Fruit fly (Drosophila melanogaster) whole organism, prepupa: ENCODE results near the gene CG42495.

Experiments used
- Blimp-1 ChIP-seq: fragments of 200-800 bp; sonication (Bioruptor generic); optimal IDR thresholded peaks from 3 replicates; lab custom pipeline; 2017; ENCODE audit warnings: missing biosample characterization, missing genetic modification characterization, mild to moderate bottlenecking, moderate library complexity, missing genetic modification reagents
- CG11762 ChIP-seq: fragments of 200-800 bp; sonication (Bioruptor generic); optimal IDR thresholded peaks from 3 replicates; lab custom pipeline; 2016; ENCODE audit warnings: missing biosample characterization, missing genetic modification characterization; ENCODE audit not compliant: insufficient read depth
- CG34406 ChIP-seq: fragments of 200-800 bp; sonication (Bioruptor generic); optimal IDR thresholded peaks from 3 replicates; lab custom pipeline; 2016; ENCODE audit warnings: missing biosample characterization, missing genetic modification characterization
- CG3919 ChIP-seq: fragments of 200-800 bp; sonication (Bioruptor generic); optimal IDR thresholded peaks from 3 replicates; lab custom pipeline; 2016; ENCODE audit warnings: missing biosample characterization, missing genetic modification characterization
- Eip75B ChIP-seq: fragments of 200-800 bp; sonication (Bioruptor generic); optimal IDR thresholded peaks from 3 replicates; lab custom pipeline; 2016; ENCODE audit warnings: missing biosample characterization, missing genetic modification characterization
- Eip93F ChIP-seq: fragments of 200-800 bp; sonication (Bioruptor generic); optimal IDR thresholded peaks from 2 replicates; lab custom pipeline; 2016; ENCODE audit warnings: missing biosample characterization, mild to moderate bottlenecking, missing genetic modification characterization
- Ets21C ChIP-seq: fragments of 200-800 bp; sonication (Bioruptor generic); optimal IDR thresholded peaks from 3 replicates; lab custom pipeline; 2016; ENCODE audit warnings: missing biosample characterization, missing genetic modification characterization
- Hr39 ChIP-seq: fragments of 200-800 bp; sonication (Bioruptor generic); optimal IDR thresholded peaks from 2 replicates; lab custom pipeline; 2016; ENCODE audit warnings: missing biosample characterization, missing genetic modification characterization
- Lpt ChIP-seq: fragments of 200-800 bp; sonication (Bioruptor generic); optimal IDR thresholded peaks from 3 replicates; lab custom pipeline; 2016; ENCODE audit warnings: missing biosample characterization, missing genetic modification characterization
- dac ChIP-seq: fragments of 200-800 bp; sonication (Bioruptor generic); optimal IDR thresholded peaks from 2 replicates; lab custom pipeline; 2017; ENCODE audit warnings: missing biosample characterization, mild to moderate bottlenecking, missing genetic modification characterization
- fd59A ChIP-seq: fragments of 200-800 bp; sonication (Bioruptor generic); optimal IDR thresholded peaks from 2 replicates; lab custom pipeline; 2017; ENCODE audit warnings: missing biosample characterization, mild to moderate bottlenecking, missing genetic modification characterization, missing genetic modification reagents

DNA sequence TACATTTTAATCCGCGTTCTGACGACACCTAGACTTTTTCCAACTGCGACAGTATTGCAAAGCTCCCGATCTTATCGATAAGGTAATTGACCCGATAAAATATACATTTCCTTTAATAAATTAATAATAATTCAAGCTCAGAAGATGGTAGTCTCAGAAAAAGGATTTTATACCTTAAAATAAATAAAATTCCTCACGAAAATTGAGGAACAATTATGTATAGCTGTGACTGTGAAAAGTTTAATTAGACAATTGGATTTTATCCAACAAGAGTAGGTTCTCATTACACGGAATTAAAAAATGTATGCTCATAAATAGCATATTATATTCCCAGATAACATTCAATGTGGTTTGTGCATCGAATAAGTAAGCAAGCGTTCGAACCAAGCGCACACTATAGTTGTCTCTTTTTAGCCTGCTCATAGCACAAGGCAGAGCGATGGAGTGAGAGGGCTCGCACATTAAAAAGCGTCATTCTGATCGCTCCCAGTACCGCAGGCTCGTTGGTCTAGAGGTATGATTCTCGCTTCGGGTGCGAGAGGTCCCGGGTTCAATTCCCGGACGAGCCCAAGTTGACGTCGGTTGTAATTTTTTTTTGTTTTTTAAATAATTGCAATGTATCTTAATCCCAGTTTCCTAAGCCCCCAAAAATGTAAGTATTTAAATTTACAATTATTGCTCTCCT is 49.1 kb upstream of the CG42495 start, which contains the start of the genes CG13380 and CG4174:
- no peak for TF ChIP-seq Eip93F (GFP tag; lab: Kevin White, UChicago)
- TF ChIP-seq Ets21C (GFP tag; lab: Kevin White, UChicago) = no peak
- TF ChIP-seq CG11762 (GFP tag; lab: Kevin White, UChicago) = no peak
- no peak for TF ChIP-seq CG34406
- no peak for TF ChIP-seq CG3919 (GFP tag; lab: Kevin White, UChicago)
- TF ChIP-seq Lpt (GFP tag; lab: Kevin White, UChicago) = no peak
- no peak for TF ChIP-seq Eip75B (GFP tag; lab: Kevin White, UChicago)
- TF ChIP-seq fd59A (GFP tag; lab: Kevin White, UChicago) = no peak
- TF ChIP-seq Hr39 (GFP tag; lab: Kevin White, UChicago) = no peak
- TF ChIP-seq dac = no peak
- no peak for TF ChIP-seq Blimp-1 (GFP tag; lab: Kevin White, UChicago)
